Worm (Caenorhabditis elegans) whole organism, L2 larva: ENCODE data around the gene his-32.
A peak's percentile ranks its signal among the peaks of the same experiment; 100 is the strongest.

Experiments used
- C34F6.9 ChIP-seq: fragments of 150-350 bp; optimal IDR thresholded peaks from 2 replicates; lab custom pipeline; 2014; ENCODE audit warnings: missing biosample characterization, missing genetic modification characterization
- F13H6.1 ChIP-seq: sonication (generic microtip); optimal IDR thresholded peaks from 2 replicates; lab custom pipeline; 2016; ENCODE audit warnings: missing genetic modification characterization, missing compliant biosample characterization
- R02D3.7 ChIP-seq: fragments of 150-350 bp; optimal IDR thresholded peaks from 2 replicates; lab custom pipeline; 2014; ENCODE audit warnings: missing biosample characterization, missing genetic modification characterization
- Y55F3AM.14 ChIP-seq: fragments of 200-800 bp; sonication (Bioruptor generic); optimal IDR thresholded peaks from 2 replicates; lab custom pipeline; 2018; ENCODE audit warnings: mild to moderate bottlenecking, missing genetic modification characterization, missing compliant biosample characterization
- ZK546.5 ChIP-seq: sonication (generic microtip); optimal IDR thresholded peaks from 2 replicates; lab custom pipeline; 2017; ENCODE audit warnings: missing biosample characterization, missing genetic modification characterization
- alr-1 ChIP-seq: fragments of 150-350 bp; optimal IDR thresholded peaks from 2 replicates; lab custom pipeline; 2014; ENCODE audit warnings: missing biosample characterization, missing genetic modification characterization
- aly-2 ChIP-seq: fragments of 150-350 bp; optimal IDR thresholded peaks from 2 replicates; lab custom pipeline; 2014; ENCODE audit warnings: missing biosample characterization, missing genetic modification characterization
- ama-1 ChIP-seq: fragments of 150-350 bp; optimal IDR thresholded peaks from 2 replicates; lab custom pipeline; 2018; ENCODE audit warnings: inconsistent platforms
- blmp-1 ChIP-seq: sonication (generic microtip); optimal IDR thresholded peaks from 2 replicates; lab custom pipeline; 2017; ENCODE audit warnings: missing genetic modification characterization, mild to moderate bottlenecking, missing compliant biosample characterization, antibody characterized with exemption, moderate library complexity; ENCODE audit not compliant: insufficient read depth
- ceh-16 ChIP-seq: fragments of 150-350 bp; optimal IDR thresholded peaks from 2 replicates; lab custom pipeline; 2014; ENCODE audit warnings: missing biosample characterization, missing genetic modification characterization
- ceh-82 ChIP-seq: fragments of 150-350 bp; optimal IDR thresholded peaks from 2 replicates; lab custom pipeline; 2014; ENCODE audit warnings: missing biosample characterization, missing genetic modification characterization
- crh-2 ChIP-seq: sonication (generic microtip); optimal IDR thresholded peaks from 2 replicates; lab custom pipeline; 2017; ENCODE audit warnings: missing biosample characterization, missing genetic modification characterization
- dmd-4 ChIP-seq: sonication (generic microtip); optimal IDR thresholded peaks from 2 replicates; lab custom pipeline; 2017; ENCODE audit warnings: missing biosample characterization, missing genetic modification characterization
- egl-27 ChIP-seq: sonication (generic microtip); optimal IDR thresholded peaks from 3 replicates; lab custom pipeline; 2017; ENCODE audit warnings: missing biosample characterization, missing genetic modification reagents, missing genetic modification characterization
- fos-1 ChIP-seq: fragments of 150-350 bp; optimal IDR thresholded peaks from 2 replicates; lab custom pipeline; 2014; ENCODE audit warnings: missing biosample characterization, missing genetic modification characterization
- gmeb-1 ChIP-seq: fragments of 150-350 bp; optimal IDR thresholded peaks from 2 replicates; lab custom pipeline; 2014; ENCODE audit warnings: missing biosample characterization, missing genetic modification characterization
- lin-11 ChIP-seq: fragments of 150-350 bp; sonication (generic microtip); optimal IDR thresholded peaks from 2 replicates; lab custom pipeline; 2014; ENCODE audit warnings: missing biosample characterization, missing genetic modification characterization, inconsistent platforms, mixed read lengths
- lin-13 ChIP-seq: fragments of 150-350 bp; optimal IDR thresholded peaks from 2 replicates; lab custom pipeline; 2014; ENCODE audit warnings: missing biosample characterization, missing genetic modification reagents, missing genetic modification characterization
- lin-39 ChIP-seq: fragments of 150-350 bp; optimal IDR thresholded peaks from 2 replicates; lab custom pipeline; 2014; ENCODE audit warnings: missing biosample characterization, missing genetic modification reagents, missing genetic modification characterization
- lsy-2 ChIP-seq, 2 experiments: fragments of 150-350 bp in 1 of 2; sonication (generic microtip) in 1 of 2; optimal IDR thresholded peaks; 2 replicates each; lab custom pipeline; 2014 to 2017; ENCODE audit warnings: missing biosample characterization in 2 of 2, missing genetic modification characterization in 2 of 2
- mab-5 ChIP-seq: fragments of 150-350 bp; optimal IDR thresholded peaks from 2 replicates; lab custom pipeline; 2014; ENCODE audit warnings: missing biosample characterization, missing genetic modification characterization
- mbf-1 ChIP-seq: sonication (generic microtip); optimal IDR thresholded peaks from 2 replicates; lab custom pipeline; 2017; ENCODE audit warnings: missing biosample characterization, missing genetic modification characterization
- mdl-1 ChIP-seq, 2 experiments: fragments of 150-350 bp in 1 of 2; sonication (generic microtip) in 1 of 2; optimal IDR thresholded peaks; 2 replicates each; lab custom pipeline; 2017; ENCODE audit warnings: missing biosample characterization in 2 of 2, missing genetic modification characterization in 2 of 2
- nhr-10 ChIP-seq: sonication (generic microtip); optimal IDR thresholded peaks from 2 replicates; lab custom pipeline; 2017; ENCODE audit warnings: missing biosample characterization, missing genetic modification characterization
- nhr-11 ChIP-seq: fragments of 150-350 bp; optimal IDR thresholded peaks from 2 replicates; lab custom pipeline; 2014; ENCODE audit warnings: missing biosample characterization, missing genetic modification characterization
- nhr-12 ChIP-seq: fragments of 150-350 bp; optimal IDR thresholded peaks from 2 replicates; lab custom pipeline; 2014; ENCODE audit warnings: missing biosample characterization, missing genetic modification characterization
- nhr-129 ChIP-seq: fragments of 150-350 bp; optimal IDR thresholded peaks from 2 replicates; lab custom pipeline; 2014; ENCODE audit warnings: missing biosample characterization, missing genetic modification characterization
- nhr-21 ChIP-seq: fragments of 150-350 bp; optimal IDR thresholded peaks from 2 replicates; lab custom pipeline; 2014; ENCODE audit warnings: missing biosample characterization, missing genetic modification characterization
- nhr-23 ChIP-seq: fragments of 150-350 bp; optimal IDR thresholded peaks from 2 replicates; lab custom pipeline; 2014; ENCODE audit warnings: missing biosample characterization, missing genetic modification reagents, missing genetic modification characterization
- nhr-237 ChIP-seq: fragments of 150-350 bp; optimal IDR thresholded peaks from 2 replicates; lab custom pipeline; 2014; ENCODE audit warnings: missing biosample characterization, missing genetic modification characterization
- nhr-25 ChIP-seq: fragments of 150-350 bp; sonication (generic microtip); optimal IDR thresholded peaks from 3 replicates; lab custom pipeline; 2014; ENCODE audit warnings: missing biosample characterization, missing genetic modification characterization
- nhr-6 ChIP-seq: fragments of 150-350 bp; optimal IDR thresholded peaks from 2 replicates; lab custom pipeline; 2014; ENCODE audit warnings: missing biosample characterization, missing genetic modification characterization
- nhr-77 ChIP-seq: fragments of 150-350 bp; optimal IDR thresholded peaks from 2 replicates; lab custom pipeline; 2014; ENCODE audit warnings: missing biosample characterization, missing genetic modification characterization
- peb-1 ChIP-seq: fragments of 150-350 bp; optimal IDR thresholded peaks from 2 replicates; lab custom pipeline; 2014; ENCODE audit warnings: missing biosample characterization, missing genetic modification characterization
- sem-4 ChIP-seq: fragments of 150-350 bp; optimal IDR thresholded peaks from 2 replicates; lab custom pipeline; 2014; ENCODE audit warnings: missing biosample characterization, missing genetic modification reagents, missing genetic modification characterization
- skn-1 ChIP-seq: sonication (generic microtip); optimal IDR thresholded peaks from 2 replicates; lab custom pipeline; 2017; ENCODE audit warnings: missing biosample characterization, missing genetic modification characterization
- sma-3 ChIP-seq: sonication (generic microtip); optimal IDR thresholded peaks from 2 replicates; lab custom pipeline; 2016; ENCODE audit warnings: missing genetic modification reagents, missing genetic modification characterization, missing compliant biosample characterization
- sma-9 ChIP-seq, 2 experiments: fragments of 150-350 bp in 1 of 2; sonication (generic microtip) in 1 of 2; optimal IDR thresholded peaks; 2 replicates each; lab custom pipeline; 2014 to 2016; ENCODE audit warnings: missing genetic modification characterization in 2 of 2, mild to moderate bottlenecking in 1 of 2, missing biosample characterization in 1 of 2, missing compliant biosample characterization in 1 of 2, missing genetic modification reagents in 1 of 2, moderate library complexity in 1 of 2
- snpc-4 ChIP-seq: fragments of 150-350 bp; optimal IDR thresholded peaks from 2 replicates; lab custom pipeline; 2014; ENCODE audit warnings: missing biosample characterization, missing genetic modification characterization
- unc-39 ChIP-seq: fragments of 150-350 bp; optimal IDR thresholded peaks from 2 replicates; lab custom pipeline; 2014; ENCODE audit warnings: missing biosample characterization, missing genetic modification characterization
- unc-55 ChIP-seq: fragments of 150-350 bp; sonication (generic microtip); optimal IDR thresholded peaks from 3 replicates; lab custom pipeline; 2014; ENCODE audit warnings: missing biosample characterization, missing genetic modification reagents, missing genetic modification characterization
- unc-62 ChIP-seq: fragments of 150-350 bp; optimal IDR thresholded peaks from 2 replicates; lab custom pipeline; 2014; ENCODE audit warnings: missing biosample characterization, missing genetic modification reagents, missing genetic modification characterization
- zag-1 ChIP-seq: fragments of 150-350 bp; optimal IDR thresholded peaks from 2 replicates; lab custom pipeline; 2014; ENCODE audit warnings: missing biosample characterization, missing genetic modification characterization
- ztf-1 ChIP-seq: fragments of 200-800 bp; sonication (Bioruptor generic); conservative IDR thresholded peaks from 2 replicates; pipeline ENCODE4 v1.3.6; 2022; ENCODE audit warnings: missing genetic modification characterization, missing compliant biosample characterization
- ztf-11 ChIP-seq: sonication (generic microtip); optimal IDR thresholded peaks from 2 replicates; lab custom pipeline; 2017; ENCODE audit warnings: missing biosample characterization, missing genetic modification characterization
- ztf-4 ChIP-seq: fragments of 150-350 bp; optimal IDR thresholded peaks from 2 replicates; lab custom pipeline; 2014; ENCODE audit warnings: missing biosample characterization, missing genetic modification characterization

Gene his-32

DNA sequence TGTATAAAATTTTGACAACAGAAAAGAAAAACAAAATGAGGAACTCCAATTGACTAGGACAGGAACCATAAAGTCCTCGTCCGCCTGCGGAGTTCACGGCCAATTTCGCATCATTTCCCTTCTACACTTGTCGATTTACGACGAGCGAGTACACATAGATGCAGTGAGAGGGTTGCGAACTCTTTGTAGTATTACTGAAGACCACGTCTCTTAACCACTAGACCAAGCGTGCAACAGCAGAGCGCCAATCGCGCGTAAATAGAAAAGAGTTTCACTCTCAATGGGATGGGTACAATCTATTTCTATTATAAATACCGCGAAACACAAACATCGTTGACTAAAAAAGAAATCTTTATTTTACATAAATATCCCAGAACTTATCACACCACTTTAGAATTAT lies 41.3 kb downstream of the his-32 start:
- TF ChIP-seq ztf-4 (tag; lab: Kevin White, UChicago) (peak; percentile 74), snpc-4 (tag; lab: Kevin White, UChicago) (peak; percentile 71), Y55F3AM.14 (GFP tag; lab: Kevin White, UChicago) (peak; percentile 68), lsy-2 (tag; optimal IDR thresholded peaks at IDR 0.05; lab: Kevin White, UChicago) (peak; percentile 54 to 82), mbf-1 (tag; lab: Kevin White, UChicago) (no peak), alr-1 (no peak), fos-1 (tag; lab: Kevin White, UChicago) (peak; percentile 72), zag-1 (tag; lab: Kevin White, UChicago) (peak; percentile 43), sma-9 (GFP tag; optimal IDR thresholded peaks at IDR 0.05; lab: Kevin White, UChicago) (peak; percentile 89), sma-9 (tag; optimal IDR thresholded peaks at IDR 0.05; lab: Kevin White, UChicago) (no peak), mdl-1 (tag; optimal IDR thresholded peaks at IDR 0.05; lab: Kevin White, UChicago) (no peak), lin-39 (tag; lab: Kevin White, UChicago) (no peak), F13H6.1 (peak; percentile 74), nhr-25 (no peak), nhr-12 (tag; lab: Kevin White, UChicago) (no peak), nhr-237 (tag; lab: Kevin White, UChicago) (no peak), gmeb-1 (tag; lab: Kevin White, UChicago) (peak; percentile 71), nhr-10 (tag; lab: Kevin White, UChicago) (no peak), sma-3 (GFP tag; lab: Kevin White, UChicago) (peak; percentile 81), ama-1 (lab: Kevin White, UChicago) (no peak), unc-39 (no peak), ZK546.5 (no peak), peb-1 (no peak), nhr-129 (tag; lab: Kevin White, UChicago) (peak; percentile 96), ztf-1 (GFP tag; lab: Robert Waterston, UW) (no peak), nhr-77 (no peak), egl-27 (peak; percentile 59), lin-11 (tag; lab: Kevin White, UChicago) (peak; percentile 44), nhr-11 (tag; lab: Kevin White, UChicago) (no peak), dmd-4 (tag; lab: Kevin White, UChicago) (no peak), nhr-6 (tag; lab: Kevin White, UChicago) (peak; percentile 74), unc-62 (GFP tag; lab: Kevin White, UChicago) (no peak), ceh-82 (tag; lab: Kevin White, UChicago) (no peak), aly-2 (tag; lab: Kevin White, UChicago) (no peak), mab-5 (tag; lab: Kevin White, UChicago) (peak; percentile 32), C34F6.9 (tag; lab: Kevin White, UChicago) (peak; percentile 84), lin-13 (GFP tag; lab: Kevin White, UChicago) (peak; percentile 82), crh-2 (tag; lab: Kevin White, UChicago) (peak; percentile 85), nhr-21 (tag; lab: Kevin White, UChicago) (peak; percentile 66), R02D3.7 (peak; percentile 15), sem-4 (tag; lab: Kevin White, UChicago) (peak; percentile 21), ceh-16 (peak; percentile 9), ztf-11 (tag; lab: Kevin White, UChicago) (no peak), blmp-1 (tag; lab: Kevin White, UChicago) (no peak), nhr-23 (tag; lab: Kevin White, UChicago) (no peak), skn-1 (tag; lab: Kevin White, UChicago) (no peak)

DNA sequence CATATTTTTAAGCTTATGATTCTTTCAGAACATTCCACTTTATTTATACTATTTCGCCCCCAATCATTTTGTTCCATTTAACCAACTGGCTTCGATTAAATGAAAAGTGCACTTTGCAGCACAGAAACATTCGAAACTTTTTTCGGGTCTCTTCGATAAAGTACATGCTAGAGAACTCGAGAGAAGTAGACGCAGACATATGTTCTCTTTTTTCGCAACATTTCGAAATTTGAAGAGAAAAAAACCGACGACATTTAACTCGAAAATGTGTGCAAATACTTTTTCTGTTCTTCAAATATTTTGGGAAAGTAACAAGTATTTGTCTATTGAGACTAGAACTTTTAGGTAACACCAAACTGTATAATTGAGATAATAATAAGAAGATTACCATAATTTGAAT lies 42.8 kb downstream of the his-32 start:
- TF ChIP-seq nhr-129 (tag; lab: Kevin White, UChicago) (peak; percentile 81), gmeb-1 (tag; lab: Kevin White, UChicago) (no peak), crh-2 (tag; lab: Kevin White, UChicago) (peak; percentile 46), C34F6.9 (tag; lab: Kevin White, UChicago) (peak; percentile 84), fos-1 (tag; lab: Kevin White, UChicago) (peak; percentile 43), unc-55 (GFP tag; lab: Kevin White, UChicago) (peak; percentile 41), mdl-1 (tag; optimal IDR thresholded peaks at IDR 0.05; lab: Kevin White, UChicago) (no peak)
